Comparison of ENCODE assay signal across 3 fruit fly cellular contexts in genomic region chr3L:6140771-6141472, dm6.
TF ChIP-seq lines count a peak whose summit lies in the region.

No protein-coding gene starts in this region.

- TF ChIP-seq CTCF in whole organism, embryonic (GFP tag; optimal IDR thresholded peaks at IDR 0.05; lab: Kevin White, UChicago) = no peak

TF ChIP-seq in whole organism, embryonic, 481 proteins besides CTCF, POLR2A, EP300 and RAD21 (continues in another document):
- TF ChIP-seq dmrt99B (tag; optimal IDR thresholded peaks at IDR 0.05; lab: Kevin White, UChicago) (peak; percentile 18), CG11695 (GFP tag; IDR thresholded peaks at IDR 0.05; lab: Robert Waterston, UW) (0 out of 3 replicates have a peak, but pooled peaks have one; percentile 17), grn (GFP tag; optimal IDR thresholded peaks at IDR 0.05; lab: Kevin White, UChicago) (no peak), CG14441 (GFP tag; IDR thresholded peaks at IDR 0.05; lab: Robert Waterston, UW) (peak; percentile 24; the same call in 1 of the 2 replicates), CG11723 (GFP tag; optimal IDR thresholded peaks at IDR 0.05; lab: Kevin White, UChicago) (no peak), ase (GFP tag; IDR thresholded peaks at IDR 0.05; lab: Robert Waterston, UW) (no peak), otp (GFP tag; IDR thresholded peaks at IDR 0.05; lab: Robert Waterston, UW) (0 out of 3 replicates have a peak, but pooled peaks have one; percentile 10), CG11504 (tag; optimal IDR thresholded peaks at IDR 0.05; lab: Kevin White, UChicago) (peak; percentile 27), CG11560 (tag; IDR thresholded peaks at IDR 0.05; lab: Robert Waterston, UW) (no peak), CG34376 (GFP tag; optimal IDR thresholded peaks at IDR 0.05; lab: Kevin White, UChicago) (no peak), maf-S (GFP tag; optimal IDR thresholded peaks at IDR 0.05; lab: Kevin White, UChicago) (no peak), Hr51 (GFP tag; optimal IDR thresholded peaks at IDR 0.05; lab: Kevin White, UChicago) (peak in 1 of 2 experiments; percentile 47), exex (tag; optimal IDR thresholded peaks at IDR 0.05; lab: Kevin White, UChicago) (no peak), CG8290 (GFP tag; optimal IDR thresholded peaks at IDR 0.05; lab: Kevin White, UChicago) (no peak), CG8290 (tag; optimal IDR thresholded peaks at IDR 0.05; lab: Kevin White, UChicago) (peak in 1 of 2 experiments; percentile 35), CG9932 (GFP tag; IDR thresholded peaks at IDR 0.05; lab: Robert Waterston, UW) (peak; percentile 39; the same call in 1 of the 2 replicates), knrl (GFP tag; IDR thresholded peaks at IDR 0.05; lab: Robert Waterston, UW; ENCODE audit: partially characterized antibody) (no peak), CG1832 (GFP tag; optimal IDR thresholded peaks at IDR 0.05; lab: Kevin White, UChicago) (no peak), CG14050 (GFP tag; IDR thresholded peaks at IDR 0.05; lab: Robert Waterston, UW) (no peak; the same call in 2 of the 3 replicates), grau (tag; optimal IDR thresholded peaks at IDR 0.05; lab: Kevin White, UChicago) (peak; percentile 20), CG30403 (GFP tag; optimal IDR thresholded peaks at IDR 0.05; lab: Kevin White, UChicago) (peak; percentile 2), CG7963 (GFP tag; IDR thresholded peaks at IDR 0.05; lab: Robert Waterston, UW; ENCODE audit: partially characterized antibody) (no peak), CG10274 (GFP tag; optimal IDR thresholded peaks at IDR 0.05; lab: Kevin White, UChicago) (no peak), eve (GFP tag; optimal IDR thresholded peaks at IDR 0.05; lab: Kevin White, UChicago) (no peak), CG31388 (GFP tag; optimal IDR thresholded peaks at IDR 0.05; lab: Kevin White, UChicago) (no peak), Med (GFP tag; lab: Kevin White, UChicago) (peak; percentile 8), Oli (tag; optimal IDR thresholded peaks at IDR 0.05; lab: Kevin White, UChicago) (peak; percentile 33), CG12769 (tag; optimal IDR thresholded peaks at IDR 0.05; lab: Kevin White, UChicago) (peak; percentile 17), fd102C (GFP tag; optimal IDR thresholded peaks at IDR 0.05; lab: Kevin White, UChicago) (no peak)

TF ChIP-seq in whole organism, prepupa, 60 proteins besides CTCF, POLR2A, EP300 and RAD21:
- peak; percentile 76 for TF ChIP-seq Eip78C (GFP tag; lab: Kevin White, UChicago)
- TF ChIP-seq dac (GFP tag; optimal IDR thresholded peaks at IDR 0.05; lab: Kevin White, UChicago) = no peak
- TF ChIP-seq CG34406 (GFP tag; optimal IDR thresholded peaks at IDR 0.05; lab: Kevin White, UChicago) = peak; percentile 29
- peak; percentile 21 for TF ChIP-seq CG8632 (GFP tag; optimal IDR thresholded peaks at IDR 0.05; lab: Kevin White, UChicago)
- no peak for TF ChIP-seq esn (GFP tag; optimal IDR thresholded peaks at IDR 0.05; lab: Kevin White, UChicago)
- TF ChIP-seq acj6 (GFP tag; optimal IDR thresholded peaks at IDR 0.05; lab: Kevin White, UChicago) = peak; percentile 3
- TF ChIP-seq CG10631 (GFP tag; optimal IDR thresholded peaks at IDR 0.05; lab: Kevin White, UChicago) = peak; percentile 9
- TF ChIP-seq CG8319 (GFP tag; optimal IDR thresholded peaks at IDR 0.05; lab: Kevin White, UChicago) = peak; percentile 5
TF ChIP-seq in whole organism, prepupa: peak in this region for 6.

TF ChIP-seq in whole organism, pupa, 21 proteins besides CTCF, POLR2A, EP300 and RAD21:
- TF ChIP-seq CG8159 (tag; optimal IDR thresholded peaks at IDR 0.05; lab: Kevin White, UChicago) (peak; percentile 8), EcR (GFP tag; optimal IDR thresholded peaks at IDR 0.05; lab: Kevin White, UChicago) (peak; percentile 69), CG34367 (tag; optimal IDR thresholded peaks at IDR 0.05; lab: Kevin White, UChicago) (no peak)
